Worm (Caenorhabditis elegans): ENCODE data around the gene sri-20.

The sri-20 gene

ce11 chrV:10371177-10371576 is 2.8 kb downstream of the sri-20 start:
- TF ChIP-seq unc-39 (tag; optimal IDR thresholded peaks at IDR 0.05) = no peak
- no peak for TF ChIP-seq zip-8 (tag; optimal IDR thresholded peaks at IDR 0.05)
- no peak for TF ChIP-seq snpc-4 (tag; optimal IDR thresholded peaks at IDR 0.05)
- TF ChIP-seq ceh-39 (tag; optimal IDR thresholded peaks at IDR 0.05) = no peak
- no peak for TF ChIP-seq sem-2 (GFP tag; optimal IDR thresholded peaks at IDR 0.05)
- TF ChIP-seq unc-120 (tag; optimal IDR thresholded peaks at IDR 0.05; ENCODE audit: poor library complexity, severe bottlenecking) = no peak
- TF ChIP-seq nhr-76 (tag; optimal IDR thresholded peaks at IDR 0.05) = no peak
- TF ChIP-seq ces-1 (GFP tag; optimal IDR thresholded peaks at IDR 0.05) = no peak
- no peak for TF ChIP-seq blmp-1 (tag; optimal IDR thresholded peaks at IDR 0.05)
- TF ChIP-seq flh-1 (GFP tag; optimal IDR thresholded peaks at IDR 0.05) = no peak
- no peak for TF ChIP-seq lin-13 (tag; optimal IDR thresholded peaks at IDR 0.05)
- no peak for TF ChIP-seq M03D4.4 (tag; optimal IDR thresholded peaks at IDR 0.05)
- TF ChIP-seq ztf-11 (tag; optimal IDR thresholded peaks at IDR 0.05) = no peak
- TF ChIP-seq elt-3 (tag; optimal IDR thresholded peaks at IDR 0.05) = no peak
- TF ChIP-seq lin-32 (GFP tag; optimal IDR thresholded peaks at IDR 0.05) = no peak
- no peak for TF ChIP-seq pha-4 (tag; optimal IDR thresholded peaks at IDR 0.05)
- TF ChIP-seq mab-5 (tag; optimal IDR thresholded peaks at IDR 0.05) = no peak
- no peak for TF ChIP-seq mep-1 (tag; optimal IDR thresholded peaks at IDR 0.05)
- TF ChIP-seq ceh-43 (GFP tag; optimal IDR thresholded peaks at IDR 0.05) = no peak
- no peak for TF ChIP-seq cnd-1 (tag; optimal IDR thresholded peaks at IDR 0.05)

ce11 chrV:10371951-10372350 is 3.6 kb downstream of the sri-20 start, which contains the start of gene ugt-49:
ugt-49 (plus strand) TSS chrV:10372321.
- TF ChIP-seq cnd-1 (tag; optimal IDR thresholded peaks at IDR 0.05) (no peak), ceh-39 (tag; optimal IDR thresholded peaks at IDR 0.05) (no peak), M03D4.4 (tag; optimal IDR thresholded peaks at IDR 0.05) (no peak), mls-2 (tag; optimal IDR thresholded peaks at IDR 0.05) (no peak), unc-62 (GFP tag; optimal IDR thresholded peaks at IDR 0.05) (no peak), unc-39 (tag; optimal IDR thresholded peaks at IDR 0.05) (no peak), zip-8 (tag; optimal IDR thresholded peaks at IDR 0.05) (no peak), nhr-2 (tag; optimal IDR thresholded peaks at IDR 0.05) (no peak), snpc-4 (tag; optimal IDR thresholded peaks at IDR 0.05) (no peak), lin-13 (tag; optimal IDR thresholded peaks at IDR 0.05) (no peak), mep-1 (tag; optimal IDR thresholded peaks at IDR 0.05) (no peak), flh-1 (GFP tag; optimal IDR thresholded peaks at IDR 0.05) (no peak), unc-120 (tag; optimal IDR thresholded peaks at IDR 0.05; ENCODE audit: poor library complexity, severe bottlenecking) (no peak), elt-3 (tag; optimal IDR thresholded peaks at IDR 0.05) (no peak), pha-4 (tag; optimal IDR thresholded peaks at IDR 0.05) (no peak), ces-1 (GFP tag; optimal IDR thresholded peaks at IDR 0.05) (no peak), drap-1 (GFP tag; optimal IDR thresholded peaks at IDR 0.05) (no peak), bed-3 (GFP tag; optimal IDR thresholded peaks at IDR 0.05) (no peak)

- no peak for TF ChIP-seq nhr-2 (tag; optimal IDR thresholded peaks at IDR 0.05)
- no peak for TF ChIP-seq flh-1 (GFP tag; optimal IDR thresholded peaks at IDR 0.05)
- TF ChIP-seq zip-8 (tag; optimal IDR thresholded peaks at IDR 0.05) = no peak
- TF ChIP-seq mls-2 (tag; optimal IDR thresholded peaks at IDR 0.05) = no peak
- no peak for TF ChIP-seq bed-3 (GFP tag; optimal IDR thresholded peaks at IDR 0.05)
- no peak for TF ChIP-seq mep-1 (tag; optimal IDR thresholded peaks at IDR 0.05)
- TF ChIP-seq pha-4 (tag; optimal IDR thresholded peaks at IDR 0.05) = no peak
Measured at ce11 chrV:10379293-10379692, 10.9 kb downstream of the sri-20 start, which contains the start of gene AC3.12. AC3.12 (minus strand) TSS chrV:10379393.

- no peak for TF ChIP-seq ham-2 (GFP tag; optimal IDR thresholded peaks at IDR 0.05)
- TF ChIP-seq nhr-28 (tag; optimal IDR thresholded peaks at IDR 0.05) = no peak
- TF ChIP-seq ceh-83 (GFP tag; optimal IDR thresholded peaks at IDR 0.05) = no peak
- no peak for TF ChIP-seq drap-1 (GFP tag; optimal IDR thresholded peaks at IDR 0.05)
- TF ChIP-seq blmp-1 (tag; optimal IDR thresholded peaks at IDR 0.05) = no peak
- TF ChIP-seq pha-4 (tag; optimal IDR thresholded peaks at IDR 0.05) = no peak
- no peak for TF ChIP-seq ceh-43 (GFP tag; optimal IDR thresholded peaks at IDR 0.05)
- no peak for TF ChIP-seq unc-39 (tag; optimal IDR thresholded peaks at IDR 0.05)
- TF ChIP-seq unc-62 (GFP tag; optimal IDR thresholded peaks at IDR 0.05) = no peak
- TF ChIP-seq sptf-1 (tag; optimal IDR thresholded peaks at IDR 0.05) = no peak
- TF ChIP-seq nhr-237 (tag; optimal IDR thresholded peaks at IDR 0.05) = no peak
- no peak for TF ChIP-seq mab-5 (tag; optimal IDR thresholded peaks at IDR 0.05)
- no peak for TF ChIP-seq bed-3 (GFP tag; optimal IDR thresholded peaks at IDR 0.05)
- TF ChIP-seq flh-1 (GFP tag; optimal IDR thresholded peaks at IDR 0.05) = no peak
- TF ChIP-seq nhr-76 (tag; optimal IDR thresholded peaks at IDR 0.05) = no peak
- no peak for TF ChIP-seq M03D4.4 (tag; optimal IDR thresholded peaks at IDR 0.05)
- no peak for TF ChIP-seq ces-1 (GFP tag; optimal IDR thresholded peaks at IDR 0.05)
Measured at ce11 chrV:10379761-10380160, 11.4 kb downstream of the sri-20 start.

ce11 chrV:10381726-10382125 is 13.4 kb downstream of the sri-20 start, which contains the start of gene abu-1:
abu-1 (minus strand) TSS chrV:10381826.
- TF ChIP-seq cnd-1 (tag; optimal IDR thresholded peaks at IDR 0.05) (no peak), nhr-28 (tag; optimal IDR thresholded peaks at IDR 0.05) (no peak), pha-4 (tag; optimal IDR thresholded peaks at IDR 0.05) (no peak), zip-8 (tag; optimal IDR thresholded peaks at IDR 0.05) (no peak), mab-5 (tag; optimal IDR thresholded peaks at IDR 0.05) (no peak), sem-2 (GFP tag; optimal IDR thresholded peaks at IDR 0.05) (no peak), nhr-2 (tag; optimal IDR thresholded peaks at IDR 0.05) (no peak), sptf-1 (tag; optimal IDR thresholded peaks at IDR 0.05) (no peak), nhr-76 (tag; optimal IDR thresholded peaks at IDR 0.05) (no peak), flh-1 (GFP tag; optimal IDR thresholded peaks at IDR 0.05) (no peak), ceh-39 (tag; optimal IDR thresholded peaks at IDR 0.05) (no peak), M03D4.4 (tag; optimal IDR thresholded peaks at IDR 0.05) (no peak), unc-62 (GFP tag; optimal IDR thresholded peaks at IDR 0.05) (no peak), mep-1 (tag; optimal IDR thresholded peaks at IDR 0.05) (no peak), bed-3 (GFP tag; optimal IDR thresholded peaks at IDR 0.05) (no peak), elt-3 (tag; optimal IDR thresholded peaks at IDR 0.05) (no peak), unc-120 (tag; optimal IDR thresholded peaks at IDR 0.05; ENCODE audit: poor library complexity, severe bottlenecking) (no peak)
